Fruit fly (Drosophila melanogaster): Measurements from ENCODE around the gene Pif1B.

DNA sequence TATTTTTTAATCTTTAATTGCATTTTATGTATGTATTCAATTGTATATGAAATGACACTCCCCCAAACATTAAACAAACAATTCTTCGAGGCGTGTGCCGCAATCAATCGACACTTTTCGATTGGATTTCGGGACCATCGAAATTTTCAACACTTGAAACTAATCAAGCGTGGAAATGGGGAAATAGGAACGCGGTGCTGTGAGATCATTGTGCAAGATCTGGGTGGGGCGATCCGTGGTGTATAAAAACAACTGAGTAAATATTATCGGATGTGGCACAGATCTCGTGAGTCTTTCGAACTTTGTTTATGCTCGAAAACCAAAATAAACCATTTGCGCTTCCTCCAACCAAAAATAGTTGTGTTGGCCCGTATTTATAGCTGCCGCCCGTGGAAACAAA is 59.7 kb downstream of the Pif1B start:
- TF ChIP-seq psq (optimal IDR thresholded peaks at IDR 0.05) (no peak), CG8478 (optimal IDR thresholded peaks at IDR 0.05) (no peak)
